Fruit fly (Drosophila melanogaster) whole organism, wandering third instar larva: ENCODE data around the gene ball.

Source experiments
- CrebA ChIP-seq: fragments of 200-800 bp; sonication (Bioruptor generic); optimal IDR thresholded peaks from 2 replicates; lab custom pipeline; 2016; ENCODE audit warnings: missing biosample characterization, mild to moderate bottlenecking, missing genetic modification characterization, borderline replicate concordance
- Dfd ChIP-seq: fragments of >200 bp; optimal IDR thresholded peaks from 2 replicates; lab custom pipeline; 2017; ENCODE audit warnings: missing biosample characterization, missing genetic modification characterization
- Dif ChIP-seq: fragments of 200-275, 200-300 bp; sonication (Bioruptor generic); optimal IDR thresholded peaks from 2 replicates; lab custom pipeline; 2018; ENCODE audit warnings: missing biosample characterization, missing genetic modification characterization; ENCODE audit not compliant: partially characterized antibody
- HLH106 ChIP-seq: fragments of 200-800 bp; optimal IDR thresholded peaks from 3 replicates; lab custom pipeline; 2019; ENCODE audit warnings: missing biosample characterization, mild to moderate bottlenecking, missing genetic modification characterization, moderate library complexity
- Mio ChIP-seq: sonication (Bioruptor generic); optimal IDR thresholded peaks from 2 replicates; lab custom pipeline; 2016; ENCODE audit warnings: missing biosample characterization, missing genetic modification characterization
- br ChIP-seq: fragments of 200-800 bp; sonication (Bioruptor generic); optimal IDR thresholded peaks from 2 replicates; lab custom pipeline; 2016; ENCODE audit warnings: missing biosample characterization, missing genetic modification characterization
- brk ChIP-seq: fragments of 200-800 bp; sonication (Bioruptor generic); optimal IDR thresholded peaks from 2 replicates; lab custom pipeline; 2016; ENCODE audit warnings: missing biosample characterization, mild to moderate bottlenecking, missing genetic modification characterization
- dsf ChIP-seq: sonication (Bioruptor generic); optimal IDR thresholded peaks from 2 replicates; lab custom pipeline; 2016; ENCODE audit warnings: missing biosample characterization, missing genetic modification characterization, borderline replicate concordance
- fru ChIP-seq: fragments of 200-800 bp; sonication (Bioruptor generic); optimal IDR thresholded peaks from 3 replicates; lab custom pipeline; 2016; ENCODE audit warnings: missing biosample characterization, mild to moderate bottlenecking, missing genetic modification characterization
- h ChIP-seq: fragments of 200-800 bp; sonication (Bioruptor generic); optimal IDR thresholded peaks from 3 replicates; lab custom pipeline; 2016; ENCODE audit warnings: missing biosample characterization, mild to moderate bottlenecking, missing genetic modification characterization
- psq ChIP-seq: fragments of 200-800 bp; sonication (Bioruptor generic); optimal IDR thresholded peaks from 3 replicates; lab custom pipeline; 2017; ENCODE audit warnings: missing biosample characterization, mild to moderate bottlenecking, missing genetic modification characterization, moderate library complexity
- sage ChIP-seq: fragments of 200-800 bp; sonication (Bioruptor generic); optimal IDR thresholded peaks from 2 replicates; lab custom pipeline; 2016; ENCODE audit warnings: missing biosample characterization, mild to moderate bottlenecking, missing genetic modification characterization
- tai ChIP-seq: sonication (Bioruptor generic); optimal IDR thresholded peaks from 2 replicates; lab custom pipeline; 2016; ENCODE audit warnings: missing biosample characterization, missing genetic modification characterization

- no peak for TF ChIP-seq dsf (GFP tag; lab: Kevin White, UChicago)
- TF ChIP-seq HLH106 = peak; percentile 17
- peak; percentile 30 for TF ChIP-seq fru
- no peak for TF ChIP-seq psq (GFP tag; lab: Kevin White, UChicago)
- TF ChIP-seq brk (GFP tag; lab: Kevin White, UChicago) = no peak
- TF ChIP-seq tai (GFP tag; lab: Kevin White, UChicago) = no peak
- TF ChIP-seq sage (GFP tag; lab: Kevin White, UChicago) = no peak
- no peak for TF ChIP-seq Mio (GFP tag; lab: Kevin White, UChicago)
- TF ChIP-seq Dif (GFP tag; lab: Kevin White, UChicago) = no peak
- no peak for TF ChIP-seq Dfd (GFP tag; lab: Kevin White, UChicago)
- TF ChIP-seq br (GFP tag; lab: Kevin White, UChicago) = no peak
- TF ChIP-seq h (GFP tag; lab: Kevin White, UChicago) = no peak
- no peak for TF ChIP-seq CrebA (GFP tag; lab: Kevin White, UChicago)
Measured at dm6 chr3R:26846446-26846845, 20.2 kb downstream of the ball start.
